Worm (Caenorhabditis elegans) whole organism, late embryonic: ENCODE results near the gene gem-1.

Source experiments
- ama-1 ChIP-seq: fragments of 150-350 bp; optimal IDR thresholded peaks from 2 replicates; lab custom pipeline; 2014
- dve-1 ChIP-seq: sonication (generic microtip); optimal IDR thresholded peaks from 2 replicates; lab custom pipeline; 2017; ENCODE audit warnings: antibody characterized with exemption, mild to moderate bottlenecking, missing genetic modification characterization, missing compliant biosample characterization
- nfya-1 ChIP-seq: sonication (generic microtip); optimal IDR thresholded peaks from 2 replicates; lab custom pipeline; 2017; ENCODE audit warnings: missing genetic modification characterization, mild to moderate bottlenecking, missing compliant biosample characterization, antibody characterized with exemption, moderate library complexity
- rnt-1 ChIP-seq: sonication (generic microtip); optimal IDR thresholded peaks from 2 replicates; lab custom pipeline; 2016; ENCODE audit warnings: missing genetic modification characterization, missing compliant biosample characterization
- sox-4 ChIP-seq: sonication (generic microtip); optimal IDR thresholded peaks from 2 replicates; lab custom pipeline; 2017; ENCODE audit warnings: mild to moderate bottlenecking, missing genetic modification characterization, inconsistent platforms, missing compliant biosample characterization
- tbx-7 ChIP-seq: sonication (generic microtip); optimal IDR thresholded peaks from 2 replicates; lab custom pipeline; 2016; ENCODE audit warnings: missing genotype, missing genetic modification characterization, missing compliant biosample characterization
- unc-42 ChIP-seq: sonication (generic microtip); optimal IDR thresholded peaks from 2 replicates; lab custom pipeline; 2016; ENCODE audit warnings: missing genotype, missing genetic modification characterization, missing compliant biosample characterization

DNA sequence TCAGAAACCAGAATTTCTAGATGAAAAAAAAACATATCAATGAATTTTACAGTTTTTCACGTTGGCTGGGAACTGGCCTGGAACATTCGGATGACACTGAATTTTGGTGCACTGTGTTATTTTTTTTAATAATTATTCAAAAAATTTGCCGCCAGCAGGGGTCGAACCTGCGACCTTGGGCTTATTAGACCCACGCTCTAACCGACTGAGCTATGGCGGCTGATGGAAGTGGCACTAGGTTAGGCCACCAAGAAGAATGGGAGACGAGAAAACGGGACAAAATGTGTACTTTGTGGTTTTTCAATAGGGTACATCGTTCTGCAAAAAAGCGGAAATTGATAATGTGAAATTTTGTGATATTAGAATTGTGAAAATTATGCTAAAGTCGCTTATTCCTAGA, 38.2 kb upstream of the gem-1 start:
- no peak for TF ChIP-seq rnt-1 (tag; lab: Kevin White, UChicago)
- peak; percentile 21 for TF ChIP-seq nfya-1
- TF ChIP-seq tbx-7 (tag; lab: Kevin White, UChicago): no peak
- TF ChIP-seq ama-1: no peak
- TF ChIP-seq dve-1 (tag; lab: Kevin White, UChicago): peak; percentile 65
- peak; percentile 59 for TF ChIP-seq sox-4 (tag; lab: Kevin White, UChicago)
- TF ChIP-seq unc-42 (tag; lab: Kevin White, UChicago): no peak
